Worm (Caenorhabditis elegans): ENCODE measurements around the gene stn-2.

- TF ChIP-seq skn-1 (tag; optimal IDR thresholded peaks at IDR 0.05), result no peak
- no peak for TF ChIP-seq ceh-82 (tag; optimal IDR thresholded peaks at IDR 0.05)
- no peak for TF ChIP-seq fos-1 (tag; optimal IDR thresholded peaks at IDR 0.05)
- no peak for TF ChIP-seq sptf-1 (tag; optimal IDR thresholded peaks at IDR 0.05)
- no peak for TF ChIP-seq lsy-2 (tag; optimal IDR thresholded peaks at IDR 0.05)
- TF ChIP-seq swsn-7 (tag; optimal IDR thresholded peaks at IDR 0.05), result no peak
- TF ChIP-seq unc-62 (GFP tag; optimal IDR thresholded peaks at IDR 0.05), result no peak
- TF ChIP-seq C04F5.9 (tag; optimal IDR thresholded peaks at IDR 0.05), result no peak
- TF ChIP-seq ceh-90 (tag; optimal IDR thresholded peaks at IDR 0.05), result no peak
- TF ChIP-seq aly-2 (tag; optimal IDR thresholded peaks at IDR 0.05), result no peak
These were observed 26.6 kb upstream of the stn-2 start, which contains the start of gene kvs-1 for ce11 chrX:7707031-7707430.

Data from whole organism, L1 larva.